Fruit fly (Drosophila melanogaster): Measurements from ENCODE around the gene CG7720.
A peak's percentile ranks its signal among the peaks of the same experiment; 100 is the strongest.

Gene CG7720

DNA sequence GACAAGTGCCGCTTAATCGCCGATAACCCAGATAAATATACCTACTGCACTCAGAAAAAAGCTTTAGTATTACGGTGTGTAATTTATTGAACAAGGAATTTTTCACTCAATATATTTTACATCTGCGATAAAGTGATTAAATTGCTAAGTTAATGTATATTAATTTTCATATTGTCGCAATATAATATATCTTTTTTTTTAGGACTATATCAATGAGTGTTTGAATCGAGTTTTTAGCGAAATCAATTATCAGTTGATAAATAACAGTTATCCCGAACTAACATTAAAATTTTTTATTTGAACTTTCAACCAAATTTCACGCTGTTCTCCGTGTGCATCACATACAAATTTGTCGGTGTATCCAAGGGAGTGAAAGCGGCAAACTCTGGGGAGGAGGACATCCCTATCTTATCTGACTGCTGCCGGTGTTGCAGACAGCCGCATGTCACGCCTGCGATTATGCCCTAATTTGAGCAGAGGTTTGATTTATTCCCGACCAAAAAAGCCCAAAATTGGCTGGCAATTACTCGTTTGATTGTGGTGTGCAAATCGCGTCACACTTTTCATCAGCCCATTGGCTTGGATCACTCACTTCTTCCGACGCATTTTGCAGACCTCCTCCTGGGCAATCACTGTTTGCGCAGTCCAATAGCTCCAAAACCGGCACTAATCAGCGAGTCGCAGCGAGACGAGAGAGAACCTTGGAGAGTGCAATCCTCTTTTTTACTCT is 56.1 kb downstream of the CG7720 start:
- peak in 1 of 2 experiments; percentile 51 for TF ChIP-seq foxo (GFP tag; optimal IDR thresholded peaks at IDR 0.05)
- TF ChIP-seq Dif (GFP tag; optimal IDR thresholded peaks at IDR 0.05; ENCODE audit: partially characterized antibody): no peak
- no peak for TF ChIP-seq lola (GFP tag; optimal IDR thresholded peaks at IDR 0.05)
- TF ChIP-seq Dfd (GFP tag; optimal IDR thresholded peaks at IDR 0.05): no peak
- TF ChIP-seq dl (GFP tag; optimal IDR thresholded peaks at IDR 0.05; ENCODE audit: insufficient read depth in 1 of 2, partially characterized antibody in 2 of 2): no peak
- TF ChIP-seq Hnf4 (GFP tag; optimal IDR thresholded peaks at IDR 0.05): no peak
- peak; percentile 50 for TF ChIP-seq fru (GFP tag; optimal IDR thresholded peaks at IDR 0.05)
- TF ChIP-seq Hr83 (GFP tag; optimal IDR thresholded peaks at IDR 0.05; ENCODE audit: poor library complexity, severe bottlenecking): peak; percentile 30
- TF ChIP-seq N (GFP tag; optimal IDR thresholded peaks at IDR 0.05): no peak
- TF ChIP-seq Jra (GFP tag; optimal IDR thresholded peaks at IDR 0.05): no peak
- no peak for TF ChIP-seq sv (GFP tag; optimal IDR thresholded peaks at IDR 0.05)
- no peak for TF ChIP-seq CG9705 (GFP tag; optimal IDR thresholded peaks at IDR 0.05)
- peak; percentile 14 for TF ChIP-seq woc (GFP tag; optimal IDR thresholded peaks at IDR 0.05)
- no peak for TF ChIP-seq h (GFP tag; optimal IDR thresholded peaks at IDR 0.05)
- TF ChIP-seq brk (GFP tag; optimal IDR thresholded peaks at IDR 0.05): no peak
- peak; percentile 28 for TF ChIP-seq psq (GFP tag; optimal IDR thresholded peaks at IDR 0.05)
- no peak for TF ChIP-seq sage (GFP tag; optimal IDR thresholded peaks at IDR 0.05)
- no peak for TF ChIP-seq rgr (GFP tag; optimal IDR thresholded peaks at IDR 0.05)
- no peak for TF ChIP-seq Sp1 (GFP tag; optimal IDR thresholded peaks at IDR 0.05)
- no peak for TF ChIP-seq Rel (GFP tag; optimal IDR thresholded peaks at IDR 0.05)
- TF ChIP-seq Rel (tag; optimal IDR thresholded peaks at IDR 0.05): no peak
- no peak for TF ChIP-seq tai (GFP tag; optimal IDR thresholded peaks at IDR 0.05)
- peak; percentile 53 for TF ChIP-seq OdsH (GFP tag; optimal IDR thresholded peaks at IDR 0.05)
- no peak for TF ChIP-seq GATAd (GFP tag; optimal IDR thresholded peaks at IDR 0.05)
- TF ChIP-seq Abd-B (GFP tag; optimal IDR thresholded peaks at IDR 0.05): no peak
- TF ChIP-seq CG32264 (GFP tag; optimal IDR thresholded peaks at IDR 0.05): no peak
- no peak for TF ChIP-seq Myc (optimal IDR thresholded peaks at IDR 0.05)
- TF ChIP-seq pan (optimal IDR thresholded peaks at IDR 0.05): no peak
- TF ChIP-seq ey (GFP tag; optimal IDR thresholded peaks at IDR 0.05): peak; percentile 2
- no peak for TF ChIP-seq Vsx2 (GFP tag; optimal IDR thresholded peaks at IDR 0.05; ENCODE audit: partially characterized antibody)
- no peak for TF ChIP-seq jim (GFP tag; optimal IDR thresholded peaks at IDR 0.05)
- no peak for TF ChIP-seq usp (GFP tag; optimal IDR thresholded peaks at IDR 0.05)
- TF ChIP-seq dsf (GFP tag; optimal IDR thresholded peaks at IDR 0.05; ENCODE audit: borderline replicate concordance): no peak

DNA sequence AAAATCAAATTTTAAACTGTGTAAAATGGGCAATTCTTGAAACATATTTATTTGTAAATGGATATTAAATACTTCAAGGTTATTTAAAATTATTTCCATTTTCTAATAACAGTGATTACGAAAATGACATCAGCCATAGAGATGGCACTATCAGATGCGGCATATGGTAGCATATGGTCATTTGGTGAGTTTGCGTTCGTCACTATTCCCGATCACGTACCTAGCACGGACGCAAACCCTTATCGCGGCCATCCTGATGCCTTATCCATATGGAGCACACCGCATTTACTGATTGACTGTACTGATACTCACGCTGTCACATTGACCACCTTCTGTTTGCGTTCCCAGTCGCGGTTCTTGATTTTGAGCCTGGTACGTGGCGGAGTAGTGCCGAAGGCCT is 56.9 kb downstream of the CG7720 start:
- TF ChIP-seq fru (GFP tag; optimal IDR thresholded peaks at IDR 0.05) (no peak), Myc (optimal IDR thresholded peaks at IDR 0.05) (no peak), sv (GFP tag; optimal IDR thresholded peaks at IDR 0.05) (no peak), CG9705 (GFP tag; optimal IDR thresholded peaks at IDR 0.05) (no peak), lola (GFP tag; optimal IDR thresholded peaks at IDR 0.05) (no peak), CrebA (GFP tag; optimal IDR thresholded peaks at IDR 0.05; ENCODE audit: borderline replicate concordance) (no peak), Hnf4 (GFP tag; optimal IDR thresholded peaks at IDR 0.05) (no peak), CG32264 (GFP tag; optimal IDR thresholded peaks at IDR 0.05) (no peak), Abd-B (GFP tag; optimal IDR thresholded peaks at IDR 0.05) (no peak), jim (GFP tag; optimal IDR thresholded peaks at IDR 0.05) (no peak), GATAd (GFP tag; optimal IDR thresholded peaks at IDR 0.05) (no peak), sage (GFP tag; optimal IDR thresholded peaks at IDR 0.05) (no peak), Dfd (GFP tag; optimal IDR thresholded peaks at IDR 0.05) (no peak), N (GFP tag; optimal IDR thresholded peaks at IDR 0.05) (no peak)

DNA sequence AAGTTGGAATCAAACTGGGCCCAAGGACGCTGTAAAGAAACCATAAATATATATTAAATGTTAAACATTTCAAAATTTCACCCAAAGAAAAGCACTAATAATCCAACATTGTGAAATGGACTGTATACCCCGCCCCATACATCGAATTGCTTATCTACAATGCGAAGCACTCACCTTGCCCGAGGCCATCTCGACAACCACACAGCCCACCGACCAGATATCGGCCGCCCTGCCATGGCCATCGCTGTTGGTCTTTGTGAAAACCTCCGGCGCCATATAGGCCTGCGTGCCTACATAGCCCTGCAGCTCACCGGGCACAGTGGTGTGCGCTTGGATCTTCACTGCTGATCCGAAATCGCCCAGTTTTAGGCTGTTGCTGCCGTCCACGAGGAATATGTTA is 61.4 kb downstream of the CG7720 start:
- TF ChIP-seq Myc (optimal IDR thresholded peaks at IDR 0.05) (no peak), tai (GFP tag; optimal IDR thresholded peaks at IDR 0.05) (no peak), foxo (GFP tag; optimal IDR thresholded peaks at IDR 0.05) (no peak), Vsx2 (GFP tag; optimal IDR thresholded peaks at IDR 0.05; ENCODE audit: partially characterized antibody) (no peak), ey (GFP tag; optimal IDR thresholded peaks at IDR 0.05) (no peak), psq (GFP tag; optimal IDR thresholded peaks at IDR 0.05) (no peak), jim (GFP tag; optimal IDR thresholded peaks at IDR 0.05) (no peak), CrebA (GFP tag; optimal IDR thresholded peaks at IDR 0.05; ENCODE audit: borderline replicate concordance) (no peak), brk (GFP tag; optimal IDR thresholded peaks at IDR 0.05) (no peak)
